Worm (Caenorhabditis elegans) whole organism, young adult: ENCODE results near the gene T03G11.9.

Experiments
- C06A6.2 ChIP-seq: fragments of 200-800 bp; sonication (Bioruptor generic); conservative IDR thresholded peaks from 2 replicates; pipeline ENCODE4 v1.3.6; 2022; ENCODE audit warnings: missing genetic modification characterization, missing compliant biosample characterization
- F33H1.4 ChIP-seq: fragments of 200-800 bp; sonication (Bioruptor generic); IDR thresholded peaks from 2 replicates; pipeline ENCODE4 v1.3.6; 2022; ENCODE audit warnings: missing genetic modification reagents, missing genetic modification characterization, missing compliant biosample characterization
- K11D2.4 ChIP-seq: fragments of 200-800 bp; sonication (Bioruptor generic); IDR thresholded peaks from 2 replicates; pipeline ENCODE4 v1.3.6; 2022; ENCODE audit warnings: missing genetic modification reagents, missing genetic modification characterization, missing compliant biosample characterization
- Y53F4B.3 ChIP-seq: fragments of 200-800 bp; sonication (Bioruptor generic); IDR thresholded peaks from 2 replicates; pipeline ENCODE4 v1.3.6; 2022; ENCODE audit warnings: missing genetic modification reagents, missing genetic modification characterization, missing compliant biosample characterization
- atf-7 ChIP-seq: sonication (generic microtip); optimal IDR thresholded peaks from 2 replicates; lab custom pipeline; 2017; ENCODE audit warnings: mild to moderate bottlenecking, missing genetic modification characterization, missing compliant biosample characterization
- athp-1 ChIP-seq: sonication (generic microtip); optimal IDR thresholded peaks from 2 replicates; lab custom pipeline; 2017; ENCODE audit warnings: mild to moderate bottlenecking, missing genetic modification characterization, missing compliant biosample characterization
- attf-3 ChIP-seq: fragments of 200-800 bp; sonication (Bioruptor generic); conservative IDR thresholded peaks from 2 replicates; pipeline ENCODE4 v1.3.6; 2022; ENCODE audit warnings: missing genetic modification reagents, missing genetic modification characterization, missing compliant biosample characterization
- attf-5 ChIP-seq: fragments of 200-800 bp; sonication (Bioruptor generic); optimal IDR thresholded peaks from 2 replicates; lab custom pipeline; 2018; ENCODE audit warnings: mild to moderate bottlenecking, missing genetic modification characterization, missing compliant biosample characterization
- attf-6 ChIP-seq: fragments of 200-800 bp; sonication (Bioruptor generic); IDR thresholded peaks from 2 replicates; pipeline ENCODE4 v1.3.6; 2022; ENCODE audit warnings: missing genetic modification reagents, missing genetic modification characterization, missing compliant biosample characterization
- bed-1 ChIP-seq: fragments of 200-800 bp; sonication (Bioruptor generic); IDR thresholded peaks from 2 replicates; pipeline ENCODE4 v1.3.6; 2022; ENCODE audit warnings: missing genetic modification reagents, missing genetic modification characterization, missing compliant biosample characterization
- bed-2 ChIP-seq: fragments of 200-800 bp; sonication (Bioruptor generic); IDR thresholded peaks from 2 replicates; pipeline ENCODE4 v1.3.6; 2022; ENCODE audit warnings: missing genetic modification reagents, missing genetic modification characterization, missing compliant biosample characterization
- cebp-1 ChIP-seq, 2 experiments: fragments of 200-800 bp in 1 of 2; sonication (Bioruptor generic) in 1 of 2; sonication (generic microtip) in 1 of 2; IDR thresholded peaks in 1 of 2; optimal IDR thresholded peaks in 1 of 2; 2 replicates each; pipeline versions ENCODE4 v1.3.6 to Lab custom; 2017 to 2022; ENCODE audit warnings: missing compliant biosample characterization in 2 of 2, missing genetic modification characterization in 2 of 2, mild to moderate bottlenecking in 1 of 2, missing genetic modification reagents in 1 of 2, moderate library complexity in 1 of 2
- ceh-27 ChIP-seq: fragments of 200-800 bp; sonication (Bioruptor generic); optimal IDR thresholded peaks from 2 replicates; lab custom pipeline; 2018; ENCODE audit warnings: mild to moderate bottlenecking, missing genetic modification characterization, moderate library complexity, missing compliant biosample characterization
- ceh-58 ChIP-seq: fragments of 200-800 bp; sonication (Bioruptor generic); IDR thresholded peaks from 2 replicates; pipeline ENCODE4 v1.3.6; 2022; ENCODE audit warnings: missing genetic modification characterization, missing compliant biosample characterization
- ceh-91 ChIP-seq: fragments of 200-800 bp; sonication (Bioruptor generic); IDR thresholded peaks from 2 replicates; pipeline ENCODE4 v1.3.6; 2022; ENCODE audit warnings: missing genetic modification reagents, missing genetic modification characterization, missing compliant biosample characterization
- dpff-1 ChIP-seq: sonication (generic microtip); optimal IDR thresholded peaks from 2 replicates; lab custom pipeline; 2017; ENCODE audit warnings: mild to moderate bottlenecking, missing genetic modification characterization, missing compliant biosample characterization
- egl-18 ChIP-seq: fragments of 200-800 bp; sonication (Bioruptor generic); IDR thresholded peaks from 2 replicates; pipeline ENCODE4 v1.3.6; 2022; ENCODE audit warnings: missing genetic modification reagents, missing genetic modification characterization, missing compliant biosample characterization
- egl-44 ChIP-seq: fragments of 200-800 bp; sonication (Bioruptor generic); IDR thresholded peaks from 2 replicates; pipeline ENCODE4 v1.3.6; 2022; ENCODE audit warnings: missing genetic modification reagents, missing genetic modification characterization, missing compliant biosample characterization
- egrh-3 ChIP-seq: fragments of 200-800 bp; sonication (Bioruptor generic); IDR thresholded peaks from 2 replicates; pipeline ENCODE4 v1.3.6; 2022; ENCODE audit warnings: missing genetic modification reagents, missing genetic modification characterization, missing compliant biosample characterization
- ekl-4 ChIP-seq: fragments of 200-800 bp; sonication (Bioruptor generic); IDR thresholded peaks from 2 replicates; pipeline ENCODE4 v1.3.6; 2022; ENCODE audit warnings: missing genetic modification reagents, missing genetic modification characterization, missing compliant biosample characterization
- him-1 ChIP-seq: sonication (generic microtip); optimal IDR thresholded peaks from 2 replicates; lab custom pipeline; 2016; ENCODE audit warnings: missing genotype, missing genetic modification reagents, missing genetic modification characterization, missing compliant biosample characterization
- hlh-12 ChIP-seq: sonication (generic microtip); optimal IDR thresholded peaks from 2 replicates; lab custom pipeline; 2016; ENCODE audit warnings: missing genetic modification characterization, missing compliant biosample characterization
- lag-1 ChIP-seq: fragments of 200-800 bp; sonication (Bioruptor generic); IDR thresholded peaks from 2 replicates; pipeline ENCODE4 v1.3.6; 2022; ENCODE audit warnings: missing genetic modification reagents, missing genetic modification characterization, missing compliant biosample characterization
- let-526 ChIP-seq: fragments of 200-800 bp; sonication (Bioruptor generic); IDR thresholded peaks from 2 replicates; pipeline ENCODE4 v1.3.6; 2022; ENCODE audit warnings: missing genetic modification reagents, missing genetic modification characterization, missing compliant biosample characterization
- let-607 ChIP-seq, 2 experiments: fragments of 200-800 bp in 1 of 2; sonication (Bioruptor generic) in 1 of 2; sonication (generic microtip) in 1 of 2; optimal IDR thresholded peaks; 2 replicates each; lab custom pipeline; 2016 to 2018; ENCODE audit warnings: mild to moderate bottlenecking in 2 of 2, missing compliant biosample characterization in 2 of 2, missing genetic modification characterization in 2 of 2, moderate library complexity in 2 of 2, missing genotype in 1 of 2
- lin-26 ChIP-seq: fragments of 200-800 bp; sonication (Bioruptor generic); IDR thresholded peaks from 2 replicates; pipeline ENCODE4 v1.3.6; 2022; ENCODE audit warnings: missing genetic modification reagents, missing genetic modification characterization, missing compliant biosample characterization
- lin-35 ChIP-seq, 3 experiments: fragments of 150-350 bp in 2 of 3; sonication (generic microtip) in 1 of 3; optimal IDR thresholded peaks; 2 replicates each; lab custom pipeline; 2014 to 2018; ENCODE audit warnings: missing biosample characterization in 3 of 3, missing genetic modification characterization in 3 of 3, missing genetic modification reagents in 3 of 3
- lin-40 ChIP-seq: sonication (generic microtip); optimal IDR thresholded peaks from 2 replicates; lab custom pipeline; 2016; ENCODE audit warnings: missing genetic modification characterization, mild to moderate bottlenecking, missing compliant biosample characterization, missing genotype, missing genetic modification reagents
- lir-1 ChIP-seq: fragments of 200-800 bp; sonication (Bioruptor generic); conservative IDR thresholded peaks from 2 replicates; pipeline ENCODE4 v1.3.6; 2022; ENCODE audit warnings: missing genetic modification reagents, missing genetic modification characterization, missing compliant biosample characterization
- madf-3 ChIP-seq: fragments of 200-800 bp; sonication (Bioruptor generic); IDR thresholded peaks from 2 replicates; pipeline ENCODE4 v1.3.6; 2022; ENCODE audit warnings: missing genetic modification reagents, missing genetic modification characterization, missing compliant biosample characterization
- mcd-1 ChIP-seq: fragments of 200-800 bp; sonication (Bioruptor generic); IDR thresholded peaks from 2 replicates; pipeline ENCODE4 v1.3.6; 2022; ENCODE audit warnings: missing genetic modification reagents, missing genetic modification characterization, missing compliant biosample characterization
- mes-4 ChIP-seq: sonication (generic microtip); optimal IDR thresholded peaks from 2 replicates; lab custom pipeline; 2016; ENCODE audit warnings: missing genotype, missing genetic modification characterization, missing compliant biosample characterization
- nhr-120 ChIP-seq: fragments of 200-800 bp; sonication (Bioruptor generic); IDR thresholded peaks from 2 replicates; pipeline ENCODE4 v1.3.6; 2022; ENCODE audit warnings: missing genetic modification characterization, missing compliant biosample characterization
- nhr-80 ChIP-seq: sonication (generic microtip); optimal IDR thresholded peaks from 2 replicates; lab custom pipeline; 2016; ENCODE audit warnings: missing genetic modification characterization, missing compliant biosample characterization
- pha-4 ChIP-seq: fragments of 150-350 bp; sonication (generic microtip); optimal IDR thresholded peaks from 2 replicates; lab custom pipeline; 2014; ENCODE audit warnings: missing biosample characterization, missing genetic modification reagents, missing genetic modification characterization
- rcor-1 ChIP-seq: fragments of 200-800 bp; sonication (Bioruptor generic); IDR thresholded peaks from 2 replicates; pipeline ENCODE4 v1.3.6; 2022; ENCODE audit warnings: missing genetic modification reagents, missing genetic modification characterization, missing compliant biosample characterization
- rec-8 ChIP-seq, 2 experiments: sonication (generic microtip); optimal IDR thresholded peaks; 2 replicates each; lab custom pipeline; 2016; ENCODE audit warnings: mild to moderate bottlenecking in 2 of 2, missing genetic modification characterization in 2 of 2, missing genetic modification reagents in 2 of 2, missing genotype in 2 of 2, missing biosample characterization in 1 of 2, missing compliant biosample characterization in 1 of 2, moderate library complexity in 1 of 2
- rpc-1 ChIP-seq, 2 experiments: fragments of 150-350 bp in 1 of 2; sonication (generic microtip) in 1 of 2; optimal IDR thresholded peaks; 2 replicates each; lab custom pipeline; 2014 to 2018; ENCODE audit warnings: missing biosample characterization in 1 of 2, missing genetic modification characterization in 1 of 2, missing genetic modification reagents in 1 of 2, missing genotype in 1 of 2
- snpc-1.1 ChIP-seq: sonication (generic microtip); optimal IDR thresholded peaks from 2 replicates; lab custom pipeline; 2017; ENCODE audit warnings: missing genetic modification characterization, mild to moderate bottlenecking, missing compliant biosample characterization, antibody characterized with exemption, moderate library complexity, missing genotype, missing genetic modification reagents; ENCODE audit not compliant: insufficient read depth
- snpc-3.4 ChIP-seq: sonication (generic microtip); optimal IDR thresholded peaks from 2 replicates; lab custom pipeline; 2017; ENCODE audit warnings: missing genetic modification characterization, mild to moderate bottlenecking, missing compliant biosample characterization, antibody characterized with exemption, moderate library complexity, missing genotype, missing genetic modification reagents
- sptf-2 ChIP-seq: fragments of 200-800 bp; sonication (Bioruptor generic); optimal IDR thresholded peaks from 2 replicates; lab custom pipeline; 2018; ENCODE audit warnings: mild to moderate bottlenecking, missing genetic modification characterization, missing compliant biosample characterization
- unc-130 ChIP-seq: sonication (generic microtip); optimal IDR thresholded peaks from 2 replicates; lab custom pipeline; 2016; ENCODE audit warnings: missing genetic modification reagents, missing genetic modification characterization, missing compliant biosample characterization
- unc-62 ChIP-seq: fragments of 150-350 bp; optimal IDR thresholded peaks from 2 replicates; lab custom pipeline; 2014; ENCODE audit warnings: missing biosample characterization, missing genetic modification reagents, missing genetic modification characterization
- xnd-1 ChIP-seq: sonication (generic microtip); optimal IDR thresholded peaks from 2 replicates; lab custom pipeline; 2016; ENCODE audit warnings: missing genotype, missing genetic modification reagents, missing genetic modification characterization, missing compliant biosample characterization
- zfh-2 ChIP-seq: fragments of 200-800 bp; sonication (Bioruptor generic); conservative IDR thresholded peaks from 2 replicates; pipeline ENCODE4 v1.3.6; 2022; ENCODE audit warnings: missing genetic modification reagents, missing genetic modification characterization, missing compliant biosample characterization
- zim-3 ChIP-seq: sonication (generic microtip); optimal IDR thresholded peaks from 2 replicates; lab custom pipeline; 2017; ENCODE audit warnings: mild to moderate bottlenecking, missing genetic modification characterization, moderate library complexity, missing compliant biosample characterization
- ztf-18 ChIP-seq: sonication (generic microtip); optimal IDR thresholded peaks from 2 replicates; lab custom pipeline; 2016; ENCODE audit warnings: missing genotype, mild to moderate bottlenecking, missing genetic modification characterization, missing compliant biosample characterization
- ztf-22 ChIP-seq: fragments of 200-800 bp; sonication (Bioruptor generic); optimal IDR thresholded peaks from 2 replicates; lab custom pipeline; 2018; ENCODE audit warnings: mild to moderate bottlenecking, missing genetic modification characterization, moderate library complexity, missing compliant biosample characterization

The T03G11.9 gene

DNA sequence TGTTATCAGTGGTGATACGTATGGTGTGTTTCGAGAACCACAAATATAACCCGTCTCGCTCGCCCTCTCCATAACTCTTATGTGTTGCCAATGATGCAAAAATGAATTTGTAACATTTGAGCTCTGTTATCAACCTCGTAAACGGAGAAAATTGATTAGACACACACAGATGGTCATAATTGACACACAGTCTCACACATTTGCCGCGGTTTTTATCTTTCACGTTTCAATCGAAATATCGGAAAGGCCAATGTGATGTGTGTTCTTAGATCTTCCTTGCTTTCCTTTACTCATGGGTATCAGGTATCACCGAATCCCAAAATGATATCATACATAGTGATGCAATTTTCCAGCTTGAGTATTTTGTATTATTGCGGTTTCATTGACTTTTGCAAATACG lies 29.5 kb downstream of the T03G11.9 start (continued):
- TF ChIP-seq lin-35 (GFP tag; optimal IDR thresholded peaks at IDR 0.05; lab: Kevin White, UChicago): no peak
- TF ChIP-seq K11D2.4: no peak
- TF ChIP-seq snpc-1.1 (tag; lab: Kevin White, UChicago): no peak
- no peak for TF ChIP-seq snpc-3.4 (tag; lab: Kevin White, UChicago)
- peak; percentile 66 for TF ChIP-seq ztf-22 (GFP tag; lab: Kevin White, UChicago)
- no peak for TF ChIP-seq cebp-1 (GFP tag; IDR thresholded peaks at IDR 0.05; lab: Robert Waterston, UW)
- TF ChIP-seq cebp-1 (tag; optimal IDR thresholded peaks at IDR 0.05; lab: Kevin White, UChicago): peak; percentile 2
- TF ChIP-seq rpc-1 (optimal IDR thresholded peaks at IDR 0.05; lab: Kevin White, UChicago): no peak
- no peak for TF ChIP-seq rpc-1 (tag; optimal IDR thresholded peaks at IDR 0.05; lab: Kevin White, UChicago)
- no peak for TF ChIP-seq let-526
- TF ChIP-seq lin-26: no peak
- no peak for TF ChIP-seq Y53F4B.3
- TF ChIP-seq let-607 (tag; optimal IDR thresholded peaks at IDR 0.05; lab: Kevin White, UChicago): peak in 1 of 2 experiments; percentile 61
- TF ChIP-seq hlh-12: no peak
- TF ChIP-seq zfh-2 (GFP tag; lab: Robert Waterston, UW): no peak
- TF ChIP-seq him-1 (tag; lab: Kevin White, UChicago): no peak
- TF ChIP-seq lag-1 (GFP tag; lab: Robert Waterston, UW): no peak
- TF ChIP-seq lin-40 (tag; lab: Kevin White, UChicago): no peak
- TF ChIP-seq attf-5: no peak
- no peak for TF ChIP-seq zim-3 (tag; lab: Kevin White, UChicago)
- no peak for TF ChIP-seq F33H1.4 (GFP tag; lab: Robert Waterston, UW)
- no peak for TF ChIP-seq unc-62 (GFP tag; lab: Kevin White, UChicago)
- TF ChIP-seq mes-4 (tag; lab: Kevin White, UChicago): no peak
- TF ChIP-seq mcd-1 (GFP tag; lab: Robert Waterston, UW): no peak
- no peak for TF ChIP-seq madf-3 (GFP tag; lab: Robert Waterston, UW)
- TF ChIP-seq egl-44 (GFP tag; lab: Robert Waterston, UW): no peak
- TF ChIP-seq sptf-2 (GFP tag; lab: Kevin White, UChicago): peak; percentile 44
- TF ChIP-seq athp-1 (tag; lab: Kevin White, UChicago): no peak
- TF ChIP-seq rec-8 (tag; optimal IDR thresholded peaks at IDR 0.05; lab: Kevin White, UChicago): no peak
- TF ChIP-seq dpff-1 (tag; lab: Kevin White, UChicago): no peak
- no peak; the same call in 1 of the 2 replicates for TF ChIP-seq C06A6.2 (GFP tag; lab: Robert Waterston, UW)
- no peak for TF ChIP-seq attf-6 (GFP tag; lab: Robert Waterston, UW)
- no peak for TF ChIP-seq rcor-1 (GFP tag; lab: Robert Waterston, UW)
- TF ChIP-seq egl-18 (GFP tag; lab: Robert Waterston, UW): no peak
- no peak for TF ChIP-seq ceh-91 (GFP tag; lab: Robert Waterston, UW)
- no peak for TF ChIP-seq nhr-120
- no peak for TF ChIP-seq attf-3
- TF ChIP-seq pha-4 (tag; lab: Kevin White, UChicago): no peak
- no peak for TF ChIP-seq xnd-1 (tag; lab: Kevin White, UChicago)
- TF ChIP-seq lir-1 (GFP tag; lab: Robert Waterston, UW): no peak
- TF ChIP-seq ceh-27: no peak
- no peak for TF ChIP-seq bed-2
- no peak for TF ChIP-seq unc-130
- peak; percentile 97 for TF ChIP-seq nhr-80 (tag; lab: Kevin White, UChicago)
- no peak for TF ChIP-seq bed-1 (GFP tag; lab: Robert Waterston, UW)
- no peak for TF ChIP-seq ekl-4 (GFP tag; lab: Robert Waterston, UW)
- TF ChIP-seq ceh-58: no peak
- TF ChIP-seq egrh-3 (GFP tag; lab: Robert Waterston, UW): no peak
- no peak for TF ChIP-seq ztf-18 (tag; lab: Kevin White, UChicago)
- peak; percentile 54 for TF ChIP-seq atf-7 (tag; lab: Kevin White, UChicago)
